Worm (Caenorhabditis elegans): ENCODE data around the gene ZK112.4.

ZK112.4 gene

DNA sequence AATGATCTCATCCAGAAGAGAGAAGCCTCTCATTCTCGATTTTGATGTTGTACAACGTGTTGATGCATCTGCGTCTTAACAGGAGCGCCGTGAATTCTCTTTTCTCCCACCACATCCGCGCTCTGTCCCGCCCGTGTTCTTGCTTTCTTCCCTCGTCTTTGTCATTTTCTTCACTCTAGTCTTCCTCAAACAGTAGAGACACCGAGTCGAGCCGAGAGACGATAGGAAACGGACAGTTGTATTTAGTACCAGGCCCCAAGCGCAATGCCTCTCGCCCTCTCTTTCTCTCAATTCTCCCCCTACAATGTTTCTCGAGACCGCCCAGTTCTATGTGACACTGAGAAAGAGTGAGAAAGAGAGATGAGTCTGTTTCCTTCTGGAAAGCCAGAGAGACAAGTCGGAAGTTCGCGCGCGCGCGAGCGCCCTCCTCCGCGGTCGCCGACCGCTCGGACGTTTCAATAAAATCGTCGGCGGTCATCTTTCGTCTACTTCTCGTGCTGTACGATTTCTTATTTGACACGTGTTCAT is at the start of gene ZK112.4:
Gene ZK112.4 (minus strand): TSS at position 478 of the 528 bp plus-strand sequence.
- TF ChIP-seq Y55F3AM.14 (GFP tag; optimal IDR thresholded peaks at IDR 0.05) (peak; percentile 17), crh-2 (tag; optimal IDR thresholded peaks at IDR 0.05) (peak; percentile 70), nhr-6 (tag; optimal IDR thresholded peaks at IDR 0.05) (peak; percentile 41), sma-9 (GFP tag; optimal IDR thresholded peaks at IDR 0.05) (peak; percentile 8), sma-9 (tag; optimal IDR thresholded peaks at IDR 0.05) (no peak), unc-55 (GFP tag; optimal IDR thresholded peaks at IDR 0.05) (peak; percentile 67), blmp-1 (tag; optimal IDR thresholded peaks at IDR 0.05; ENCODE audit: insufficient read depth) (no peak), lsy-2 (tag; optimal IDR thresholded peaks at IDR 0.05) (peak; percentile 49 to 77), nhr-129 (tag; optimal IDR thresholded peaks at IDR 0.05) (peak; percentile 86), skn-1 (tag; optimal IDR thresholded peaks at IDR 0.05) (peak; percentile 21), nhr-25 (tag; optimal IDR thresholded peaks at IDR 0.05) (peak; percentile 30), lin-13 (GFP tag; optimal IDR thresholded peaks at IDR 0.05) (peak; percentile 67), sma-3 (GFP tag; optimal IDR thresholded peaks at IDR 0.05) (peak; percentile 42), nhr-237 (tag; optimal IDR thresholded peaks at IDR 0.05) (no peak), C34F6.9 (tag; optimal IDR thresholded peaks at IDR 0.05) (peak; percentile 73), unc-39 (tag; optimal IDR thresholded peaks at IDR 0.05) (no peak), gmeb-1 (tag; optimal IDR thresholded peaks at IDR 0.05) (peak; percentile 0), zag-1 (tag; optimal IDR thresholded peaks at IDR 0.05) (peak; percentile 42), mdl-1 (tag; optimal IDR thresholded peaks at IDR 0.05) (peak; percentile 43 to 46), alr-1 (tag; optimal IDR thresholded peaks at IDR 0.05) (no peak), snpc-4 (tag; optimal IDR thresholded peaks at IDR 0.05) (peak; percentile 19), F13H6.1 (tag; optimal IDR thresholded peaks at IDR 0.05) (peak; percentile 95), ztf-4 (tag; optimal IDR thresholded peaks at IDR 0.05) (peak; percentile 82), lin-11 (tag; optimal IDR thresholded peaks at IDR 0.05) (peak; percentile 13), ZK546.5 (tag; optimal IDR thresholded peaks at IDR 0.05) (peak; percentile 11), egl-27 (tag; optimal IDR thresholded peaks at IDR 0.05) (peak; percentile 75), nhr-11 (tag; optimal IDR thresholded peaks at IDR 0.05) (peak; percentile 41), elt-1 (tag; optimal IDR thresholded peaks at IDR 0.05) (no peak), peb-1 (tag; optimal IDR thresholded peaks at IDR 0.05) (no peak), nhr-21 (tag; optimal IDR thresholded peaks at IDR 0.05) (no peak), sem-4 (tag; optimal IDR thresholded peaks at IDR 0.05) (peak; percentile 72), fos-1 (tag; optimal IDR thresholded peaks at IDR 0.05) (peak; percentile 59), ama-1 (optimal IDR thresholded peaks at IDR 0.05) (peak; percentile 68)

DNA sequence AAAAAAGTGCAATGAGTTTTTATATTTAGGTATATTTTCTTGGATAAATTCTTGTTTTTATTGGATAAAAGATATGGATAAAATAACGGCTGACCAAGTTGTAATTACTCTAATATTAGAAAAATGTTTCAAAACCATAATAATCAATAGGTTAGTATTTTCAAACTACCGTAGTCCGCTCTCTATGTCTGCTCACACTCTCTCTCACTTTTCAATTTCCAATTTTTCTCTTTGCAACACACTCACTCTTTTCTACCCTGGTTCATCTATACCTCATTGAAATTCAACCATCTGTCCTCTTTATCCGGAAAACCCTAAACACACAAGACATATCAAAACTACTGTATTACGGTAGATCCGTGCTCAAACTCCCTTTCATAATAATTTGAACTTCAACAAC is 49.5 kb upstream of the ZK112.4 start:
- no peak for TF ChIP-seq mbf-1 (tag; optimal IDR thresholded peaks at IDR 0.05)
- peak in 1 of 2 experiments; percentile 62 for TF ChIP-seq lsy-2 (tag; optimal IDR thresholded peaks at IDR 0.05)

DNA sequence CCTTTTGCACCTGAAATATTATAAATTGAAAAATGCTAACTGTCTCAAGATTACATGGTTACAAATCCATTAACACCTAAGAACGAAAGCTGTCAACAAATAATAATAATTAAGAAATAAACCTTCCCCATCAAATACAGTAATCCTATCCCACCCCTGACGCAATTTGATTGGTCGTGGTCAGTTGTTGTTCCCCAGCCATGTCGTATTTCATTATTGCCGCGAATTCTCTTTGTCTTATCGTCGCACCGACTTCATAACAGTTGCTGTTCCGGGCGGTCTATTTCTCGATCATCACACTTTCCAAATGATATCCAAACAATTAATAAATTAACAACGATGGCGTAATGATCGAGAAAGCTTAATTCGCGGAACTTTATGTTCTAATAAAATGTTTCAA is 48.7 kb upstream of the ZK112.4 start:
- TF ChIP-seq nhr-10 (tag; optimal IDR thresholded peaks at IDR 0.05) (no peak), lsy-2 (tag; optimal IDR thresholded peaks at IDR 0.05) (peak in 1 of 2 experiments; percentile 91), nhr-11 (tag; optimal IDR thresholded peaks at IDR 0.05) (no peak), gmeb-1 (tag; optimal IDR thresholded peaks at IDR 0.05) (no peak), ama-1 (optimal IDR thresholded peaks at IDR 0.05) (no peak), dmd-4 (tag; optimal IDR thresholded peaks at IDR 0.05) (no peak), nhr-23 (tag; optimal IDR thresholded peaks at IDR 0.05) (no peak), mbf-1 (tag; optimal IDR thresholded peaks at IDR 0.05) (no peak), unc-62 (GFP tag; optimal IDR thresholded peaks at IDR 0.05) (no peak), lin-11 (tag; optimal IDR thresholded peaks at IDR 0.05) (no peak), sma-9 (GFP tag; optimal IDR thresholded peaks at IDR 0.05) (no peak), sma-9 (tag; optimal IDR thresholded peaks at IDR 0.05) (no peak), F13H6.1 (tag; optimal IDR thresholded peaks at IDR 0.05) (peak; percentile 14), ZK546.5 (tag; optimal IDR thresholded peaks at IDR 0.05) (no peak), nhr-77 (tag; optimal IDR thresholded peaks at IDR 0.05) (no peak), elt-3 (tag; optimal IDR thresholded peaks at IDR 0.05) (no peak), nhr-237 (tag; optimal IDR thresholded peaks at IDR 0.05) (no peak), aly-2 (tag; optimal IDR thresholded peaks at IDR 0.05) (no peak), egl-27 (tag; optimal IDR thresholded peaks at IDR 0.05) (no peak), R02D3.7 (tag; optimal IDR thresholded peaks at IDR 0.05) (no peak), mab-5 (tag; optimal IDR thresholded peaks at IDR 0.05) (peak; percentile 89), elt-1 (tag; optimal IDR thresholded peaks at IDR 0.05) (no peak), peb-1 (tag; optimal IDR thresholded peaks at IDR 0.05) (no peak)

Data from whole organism, L2 larva.